Worm (Caenorhabditis elegans) whole organism, late embryonic: ENCODE data around the gene F21A3.11.

ENCODE experiments used
- C38D4.7 ChIP-seq: fragments of 200-800 bp; sonication (Bioruptor generic); optimal IDR thresholded peaks from 2 replicates; lab custom pipeline; 2018; ENCODE audit warnings: mild to moderate bottlenecking, missing genetic modification characterization, moderate library complexity, missing compliant biosample characterization
- F13H6.1 ChIP-seq: sonication (generic microtip); optimal IDR thresholded peaks from 2 replicates; lab custom pipeline; 2016; ENCODE audit warnings: missing genetic modification characterization, missing compliant biosample characterization
- K02D7.2 ChIP-seq: sonication (generic microtip); optimal IDR thresholded peaks from 2 replicates; lab custom pipeline; 2017; ENCODE audit warnings: mild to moderate bottlenecking, missing genetic modification characterization, missing compliant biosample characterization
- K09A11.1 ChIP-seq: sonication (generic microtip); optimal IDR thresholded peaks from 2 replicates; lab custom pipeline; 2017; ENCODE audit warnings: antibody characterized with exemption, mild to moderate bottlenecking, missing genetic modification characterization, missing compliant biosample characterization; ENCODE audit not compliant: insufficient read depth
- T23F11.4 ChIP-seq: fragments of 200-800 bp; sonication (Bioruptor generic); optimal IDR thresholded peaks from 2 replicates; lab custom pipeline; 2018; ENCODE audit warnings: mild to moderate bottlenecking, missing genetic modification characterization, missing compliant biosample characterization
- Y22D7AL.16 ChIP-seq: sonication (generic microtip); optimal IDR thresholded peaks from 2 replicates; lab custom pipeline; 2016; ENCODE audit warnings: missing genetic modification characterization, missing compliant biosample characterization
- ahr-1 ChIP-seq: sonication (generic microtip); optimal IDR thresholded peaks from 2 replicates; lab custom pipeline; 2016; ENCODE audit warnings: missing genetic modification characterization, missing compliant biosample characterization
- ama-1 ChIP-seq: fragments of 150-350 bp; optimal IDR thresholded peaks from 2 replicates; lab custom pipeline; 2014
- ceh-14 ChIP-seq: sonication (generic microtip); optimal IDR thresholded peaks from 2 replicates; lab custom pipeline; 2016; ENCODE audit warnings: missing genotype, missing genetic modification characterization, missing compliant biosample characterization
- ceh-2 ChIP-seq: sonication (generic microtip); optimal IDR thresholded peaks from 2 replicates; lab custom pipeline; 2016; ENCODE audit warnings: missing genotype, missing genetic modification characterization, missing compliant biosample characterization
- ceh-22 ChIP-seq: sonication (generic microtip); optimal IDR thresholded peaks from 2 replicates; lab custom pipeline; 2017; ENCODE audit warnings: missing biosample characterization, missing genetic modification characterization
- ceh-24 ChIP-seq: sonication (generic microtip); optimal IDR thresholded peaks from 2 replicates; lab custom pipeline; 2016; ENCODE audit warnings: mild to moderate bottlenecking, missing genetic modification characterization, missing compliant biosample characterization
- ceh-30 ChIP-seq: fragments of 150-350 bp; optimal IDR thresholded peaks from 2 replicates; lab custom pipeline; 2014; ENCODE audit warnings: missing biosample characterization, missing genetic modification characterization
- ceh-31 ChIP-seq: sonication (generic microtip); optimal IDR thresholded peaks from 2 replicates; lab custom pipeline; 2016; ENCODE audit warnings: missing genetic modification characterization, missing compliant biosample characterization
- ceh-48 ChIP-seq: sonication (generic microtip); optimal IDR thresholded peaks from 2 replicates; lab custom pipeline; 2016; ENCODE audit warnings: missing genetic modification characterization, inconsistent platforms, missing compliant biosample characterization
- ceh-9 ChIP-seq: sonication (generic microtip); optimal IDR thresholded peaks from 2 replicates; lab custom pipeline; 2016; ENCODE audit warnings: mild to moderate bottlenecking, missing genetic modification characterization, inconsistent platforms, missing compliant biosample characterization
- che-1 ChIP-seq: sonication (generic microtip); optimal IDR thresholded peaks from 2 replicates; lab custom pipeline; 2016; ENCODE audit warnings: mild to moderate bottlenecking, missing genetic modification characterization, missing compliant biosample characterization
- dmd-4 ChIP-seq: sonication (generic microtip); optimal IDR thresholded peaks from 2 replicates; lab custom pipeline; 2016; ENCODE audit warnings: borderline replicate concordance, missing genetic modification characterization, missing compliant biosample characterization
- dve-1 ChIP-seq: sonication (generic microtip); optimal IDR thresholded peaks from 2 replicates; lab custom pipeline; 2017; ENCODE audit warnings: antibody characterized with exemption, mild to moderate bottlenecking, missing genetic modification characterization, missing compliant biosample characterization
- elt-2 ChIP-seq: sonication (generic microtip); optimal IDR thresholded peaks from 2 replicates; lab custom pipeline; 2016; ENCODE audit warnings: missing genetic modification reagents, missing genetic modification characterization, missing compliant biosample characterization
- elt-4 ChIP-seq: sonication (generic microtip); optimal IDR thresholded peaks from 2 replicates; lab custom pipeline; 2016; ENCODE audit warnings: missing genetic modification characterization, missing compliant biosample characterization
- ets-4 ChIP-seq: sonication (generic microtip); optimal IDR thresholded peaks from 2 replicates; lab custom pipeline; 2016; ENCODE audit warnings: missing genetic modification characterization, missing compliant biosample characterization
- eyg-1 ChIP-seq: sonication (generic microtip); optimal IDR thresholded peaks from 2 replicates; lab custom pipeline; 2016; ENCODE audit warnings: missing genotype, missing genetic modification characterization, missing compliant biosample characterization
- fkh-10 ChIP-seq: fragments of 150-350 bp; optimal IDR thresholded peaks from 2 replicates; lab custom pipeline; 2014; ENCODE audit warnings: missing biosample characterization, missing genetic modification reagents, missing genetic modification characterization
- fkh-6 ChIP-seq: sonication (generic microtip); optimal IDR thresholded peaks from 2 replicates; lab custom pipeline; 2016; ENCODE audit warnings: missing genetic modification characterization, missing compliant biosample characterization
- gmeb-2 ChIP-seq: sonication (generic microtip); optimal IDR thresholded peaks from 2 replicates; lab custom pipeline; 2016; ENCODE audit warnings: missing genetic modification characterization, inconsistent platforms, missing compliant biosample characterization
- hlh-15 ChIP-seq: sonication (generic microtip); optimal IDR thresholded peaks from 2 replicates; lab custom pipeline; 2016; ENCODE audit warnings: missing genetic modification characterization, missing compliant biosample characterization
- hlh-30 ChIP-seq: sonication (generic microtip); optimal IDR thresholded peaks from 2 replicates; lab custom pipeline; 2017; ENCODE audit warnings: antibody characterized with exemption, missing genetic modification characterization, missing compliant biosample characterization; ENCODE audit not compliant: insufficient read depth
- hlh-6 ChIP-seq: sonication (generic microtip); optimal IDR thresholded peaks from 2 replicates; lab custom pipeline; 2016; ENCODE audit warnings: missing genotype, missing genetic modification characterization, missing compliant biosample characterization
- hlh-8 ChIP-seq: sonication (generic microtip); optimal IDR thresholded peaks from 2 replicates; lab custom pipeline; 2016; ENCODE audit warnings: missing genotype, missing genetic modification characterization, missing compliant biosample characterization
- madf-2 ChIP-seq: sonication (generic microtip); optimal IDR thresholded peaks from 2 replicates; lab custom pipeline; 2017; ENCODE audit warnings: missing genetic modification characterization, missing compliant biosample characterization
- mec-3 ChIP-seq: sonication (generic microtip); optimal IDR thresholded peaks from 2 replicates; lab custom pipeline; 2016; ENCODE audit warnings: borderline replicate concordance, missing genetic modification characterization, missing compliant biosample characterization
- nfya-1 ChIP-seq: sonication (generic microtip); optimal IDR thresholded peaks from 2 replicates; lab custom pipeline; 2017; ENCODE audit warnings: missing genetic modification characterization, mild to moderate bottlenecking, missing compliant biosample characterization, antibody characterized with exemption, moderate library complexity
- nhr-11 ChIP-seq: fragments of 150-350 bp; optimal IDR thresholded peaks from 2 replicates; lab custom pipeline; 2014; ENCODE audit warnings: missing biosample characterization, missing genetic modification characterization
- npax-4 ChIP-seq: sonication (generic microtip); optimal IDR thresholded peaks from 2 replicates; lab custom pipeline; 2016; ENCODE audit warnings: missing genetic modification characterization, missing compliant biosample characterization
- odd-2 ChIP-seq: sonication (generic microtip); optimal IDR thresholded peaks from 2 replicates; lab custom pipeline; 2017; ENCODE audit warnings: antibody characterized with exemption, mild to moderate bottlenecking, missing genetic modification characterization, missing compliant biosample characterization
- pag-3 ChIP-seq: sonication (generic microtip); optimal IDR thresholded peaks from 2 replicates; lab custom pipeline; 2016; ENCODE audit warnings: missing compliant biosample characterization, missing genetic modification characterization, borderline replicate concordance
- pat-9 ChIP-seq: fragments of 200-800 bp; sonication (Bioruptor generic); optimal IDR thresholded peaks from 2 replicates; lab custom pipeline; 2018; ENCODE audit warnings: mild to moderate bottlenecking, missing genetic modification characterization, moderate library complexity, missing compliant biosample characterization
- pha-2 ChIP-seq: sonication (generic microtip); optimal IDR thresholded peaks from 2 replicates; lab custom pipeline; 2017; ENCODE audit warnings: mild to moderate bottlenecking, missing genetic modification characterization, missing compliant biosample characterization
- pha-4 ChIP-seq: fragments of 150-350 bp; optimal IDR thresholded peaks from 2 replicates; lab custom pipeline; 2018; ENCODE audit warnings: missing biosample characterization, missing genetic modification reagents, missing genetic modification characterization
- pqm-1 ChIP-seq: sonication (generic microtip); optimal IDR thresholded peaks from 2 replicates; lab custom pipeline; 2016; ENCODE audit warnings: missing genetic modification characterization, missing compliant biosample characterization
- pros-1 ChIP-seq: fragments of 150-350 bp; optimal IDR thresholded peaks from 2 replicates; lab custom pipeline; 2014; ENCODE audit warnings: missing biosample characterization, missing genetic modification reagents, missing genetic modification characterization
- ref-2 ChIP-seq: sonication (generic microtip); optimal IDR thresholded peaks from 2 replicates; lab custom pipeline; 2016; ENCODE audit warnings: missing genetic modification characterization, missing compliant biosample characterization
- rnt-1 ChIP-seq: sonication (generic microtip); optimal IDR thresholded peaks from 2 replicates; lab custom pipeline; 2016; ENCODE audit warnings: missing genetic modification characterization, missing compliant biosample characterization
- sdc-2 ChIP-seq: sonication (generic microtip); optimal IDR thresholded peaks from 2 replicates; lab custom pipeline; 2016; ENCODE audit warnings: missing genotype, missing genetic modification characterization, missing compliant biosample characterization
- sox-2 ChIP-seq: fragments of 200-800 bp; sonication (Bioruptor generic); IDR thresholded peaks from 2 replicates; pipeline ENCODE4 v1.3.6; 2022; ENCODE audit warnings: missing genetic modification reagents, missing genetic modification characterization, missing compliant biosample characterization
- sox-4 ChIP-seq: sonication (generic microtip); optimal IDR thresholded peaks from 2 replicates; lab custom pipeline; 2017; ENCODE audit warnings: mild to moderate bottlenecking, missing genetic modification characterization, inconsistent platforms, missing compliant biosample characterization
- syd-9 ChIP-seq: sonication (generic microtip); optimal IDR thresholded peaks from 2 replicates; lab custom pipeline; 2016; ENCODE audit warnings: mild to moderate bottlenecking, missing genetic modification characterization, moderate library complexity, missing compliant biosample characterization
- tbx-2 ChIP-seq: sonication (generic microtip); optimal IDR thresholded peaks from 2 replicates; lab custom pipeline; 2016; ENCODE audit warnings: missing genetic modification characterization, missing compliant biosample characterization
- ttx-3 ChIP-seq: sonication (generic microtip); optimal IDR thresholded peaks from 2 replicates; lab custom pipeline; 2016; ENCODE audit warnings: missing genetic modification reagents, missing genetic modification characterization, missing compliant biosample characterization
- unc-3 ChIP-seq, 2 experiments: fragments of 200-800 bp in 1 of 2; sonication (Bioruptor generic) in 1 of 2; sonication (generic microtip) in 1 of 2; conservative IDR thresholded peaks in 1 of 2; optimal IDR thresholded peaks in 1 of 2; 2 replicates each; pipeline versions ENCODE4 v1.3.6 to Lab custom; 2016 to 2022; ENCODE audit warnings: missing compliant biosample characterization in 2 of 2, missing genetic modification characterization in 2 of 2, missing genetic modification reagents in 1 of 2
- unc-55 ChIP-seq: sonication (generic microtip); optimal IDR thresholded peaks from 2 replicates; lab custom pipeline; 2017; ENCODE audit warnings: missing biosample characterization, missing genetic modification reagents, missing genetic modification characterization
- unc-86 ChIP-seq: sonication (generic microtip); optimal IDR thresholded peaks from 2 replicates; lab custom pipeline; 2016; ENCODE audit warnings: missing genetic modification characterization, missing compliant biosample characterization
- ztf-16 ChIP-seq: sonication (generic microtip); optimal IDR thresholded peaks from 2 replicates; lab custom pipeline; 2017; ENCODE audit warnings: missing genetic modification characterization, missing compliant biosample characterization

F21A3.11 gene

DNA sequence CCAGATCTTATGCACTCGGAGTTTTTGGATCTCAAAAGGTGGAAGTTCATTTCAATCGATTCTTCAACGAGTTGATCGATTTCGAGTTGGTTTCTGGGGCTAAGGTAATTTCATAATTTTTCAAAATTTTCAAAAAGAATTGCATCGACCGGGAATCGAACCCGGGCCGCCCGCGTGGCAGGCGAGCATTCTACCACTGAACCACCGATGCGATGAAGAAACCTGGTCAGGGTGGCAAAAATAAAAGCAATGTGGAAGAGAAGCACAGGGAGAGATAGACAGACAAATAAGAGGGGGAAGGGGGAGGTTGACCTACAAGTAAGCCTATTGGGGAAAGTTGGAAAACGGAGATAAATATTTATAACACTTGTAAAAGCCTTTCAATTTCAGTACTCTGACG is 27.9 kb downstream of the F21A3.11 start:
- peak; percentile 12 for TF ChIP-seq ceh-14
- no peak for TF ChIP-seq syd-9
- no peak for TF ChIP-seq Y22D7AL.16 (tag; lab: Kevin White, UChicago)
- TF ChIP-seq nfya-1: peak; percentile 38
- peak; percentile 64 for TF ChIP-seq C38D4.7 (GFP tag; lab: Kevin White, UChicago)
- no peak for TF ChIP-seq ahr-1 (tag; lab: Kevin White, UChicago)
- TF ChIP-seq sdc-2: no peak
- no peak for TF ChIP-seq rnt-1 (tag; lab: Kevin White, UChicago)
- no peak for TF ChIP-seq ceh-22 (tag; lab: Kevin White, UChicago)
- no peak for TF ChIP-seq pha-4 (tag; lab: Kevin White, UChicago)
- peak; percentile 56 for TF ChIP-seq pat-9 (tag; lab: Kevin White, UChicago)
- no peak for TF ChIP-seq ref-2 (tag; lab: Kevin White, UChicago)
- TF ChIP-seq gmeb-2 (tag; lab: Kevin White, UChicago): peak; percentile 41
- no peak for TF ChIP-seq pag-3 (tag; lab: Kevin White, UChicago)
- no peak for TF ChIP-seq nhr-11 (tag; lab: Kevin White, UChicago)
- no peak for TF ChIP-seq npax-4
- no peak for TF ChIP-seq K02D7.2 (tag; lab: Kevin White, UChicago)
- peak; percentile 39 for TF ChIP-seq ceh-2 (tag; lab: Kevin White, UChicago)
- TF ChIP-seq ttx-3: no peak
- peak; percentile 73 for TF ChIP-seq hlh-6 (tag; lab: Kevin White, UChicago)
- TF ChIP-seq pros-1 (tag; lab: Kevin White, UChicago): no peak
- TF ChIP-seq ceh-31 (tag; lab: Kevin White, UChicago): peak; percentile 2
- no peak for TF ChIP-seq fkh-6 (tag; lab: Kevin White, UChicago)
- TF ChIP-seq F13H6.1 (tag; lab: Kevin White, UChicago): no peak
- TF ChIP-seq mec-3 (tag; lab: Kevin White, UChicago): no peak
- TF ChIP-seq eyg-1: no peak
- TF ChIP-seq pha-2 (tag; lab: Kevin White, UChicago): no peak
- peak; percentile 38 for TF ChIP-seq tbx-2 (tag; lab: Kevin White, UChicago)
- TF ChIP-seq unc-3 (GFP tag; conservative IDR thresholded peaks at IDR 0.05; lab: Robert Waterston, UW): no peak
- no peak for TF ChIP-seq unc-3 (tag; optimal IDR thresholded peaks at IDR 0.05; lab: Kevin White, UChicago)
- TF ChIP-seq elt-2 (tag; lab: Kevin White, UChicago): no peak
- no peak for TF ChIP-seq ets-4 (tag; lab: Kevin White, UChicago)
- peak; percentile 51 for TF ChIP-seq che-1 (tag; lab: Kevin White, UChicago)
- TF ChIP-seq sox-2 (GFP tag; lab: Robert Waterston, UW): no peak
- TF ChIP-seq ceh-30: no peak
- TF ChIP-seq elt-4: no peak
- no peak for TF ChIP-seq pqm-1 (tag; lab: Kevin White, UChicago)
- no peak for TF ChIP-seq hlh-15 (tag; lab: Kevin White, UChicago)
- no peak for TF ChIP-seq unc-55 (GFP tag; lab: Kevin White, UChicago)
- TF ChIP-seq ceh-48: peak; percentile 27
- TF ChIP-seq T23F11.4 (GFP tag; lab: Kevin White, UChicago): peak; percentile 26
- no peak for TF ChIP-seq hlh-8 (tag; lab: Kevin White, UChicago)
- no peak for TF ChIP-seq fkh-10
- no peak for TF ChIP-seq ceh-9 (tag; lab: Kevin White, UChicago)
- TF ChIP-seq odd-2 (tag; lab: Kevin White, UChicago): no peak
- TF ChIP-seq dmd-4 (tag; lab: Kevin White, UChicago): no peak
- TF ChIP-seq unc-86 (tag; lab: Kevin White, UChicago): no peak
- TF ChIP-seq K09A11.1 (tag; lab: Kevin White, UChicago): no peak
- TF ChIP-seq ztf-16 (tag; lab: Kevin White, UChicago): no peak
- no peak for TF ChIP-seq madf-2 (tag; lab: Kevin White, UChicago)
- TF ChIP-seq hlh-30 (tag; lab: Kevin White, UChicago): no peak
- TF ChIP-seq ama-1: no peak
- peak; percentile 65 for TF ChIP-seq sox-4
- TF ChIP-seq ceh-24 (tag; lab: Kevin White, UChicago): no peak
- TF ChIP-seq dve-1 (tag; lab: Kevin White, UChicago): peak; percentile 2
